Worm (Caenorhabditis elegans) whole organism, young adult: ENCODE data around the gene srbc-17.
A peak's percentile ranks its signal among the peaks of the same experiment; 100 is the strongest.

Experiments
- D2030.7 ChIP-seq: fragments of 200-800 bp; sonication (Bioruptor generic); IDR thresholded peaks from 2 replicates; pipeline ENCODE4 v1.3.6; 2022; ENCODE audit warnings: missing genetic modification reagents, missing genetic modification characterization, missing compliant biosample characterization
- F23B12.7 ChIP-seq: sonication (generic microtip); optimal IDR thresholded peaks from 2 replicates; lab custom pipeline; 2017; ENCODE audit warnings: missing genetic modification characterization, mild to moderate bottlenecking, missing compliant biosample characterization, antibody characterized with exemption, moderate library complexity; ENCODE audit not compliant: insufficient read depth
- F33H1.4 ChIP-seq: fragments of 200-800 bp; sonication (Bioruptor generic); IDR thresholded peaks from 2 replicates; pipeline ENCODE4 v1.3.6; 2022; ENCODE audit warnings: missing genetic modification reagents, missing genetic modification characterization, missing compliant biosample characterization
- F39B2.1 ChIP-seq: fragments of 200-800 bp; sonication (Bioruptor generic); IDR thresholded peaks from 2 replicates; pipeline ENCODE4 v1.3.6; 2022; ENCODE audit warnings: missing genetic modification reagents, missing genetic modification characterization, missing compliant biosample characterization
- F49E8.2 ChIP-seq: sonication (generic microtip); optimal IDR thresholded peaks from 3 replicates; lab custom pipeline; 2017; ENCODE audit warnings: missing genetic modification characterization, mild to moderate bottlenecking, missing compliant biosample characterization, antibody characterized with exemption, moderate library complexity; ENCODE audit not compliant: insufficient read depth
- F55B11.4 ChIP-seq: sonication (generic microtip); optimal IDR thresholded peaks from 2 replicates; lab custom pipeline; 2016; ENCODE audit warnings: missing compliant biosample characterization, missing genetic modification characterization, borderline replicate concordance; ENCODE audit not compliant: insufficient read depth
- T26A5.8 ChIP-seq: sonication (generic microtip); optimal IDR thresholded peaks from 2 replicates; lab custom pipeline; 2016; ENCODE audit warnings: missing genetic modification characterization, missing compliant biosample characterization
- Y79H2A.3 ChIP-seq: fragments of 200-800 bp; sonication (Bioruptor generic); conservative IDR thresholded peaks from 2 replicates; pipeline ENCODE4 v1.3.6; 2022; ENCODE audit warnings: missing genetic modification reagents, missing genetic modification characterization, missing compliant biosample characterization
- ZK185.1 ChIP-seq: sonication (generic microtip); optimal IDR thresholded peaks from 2 replicates; lab custom pipeline; 2016; ENCODE audit warnings: mild to moderate bottlenecking, missing genetic modification characterization, missing compliant biosample characterization; ENCODE audit not compliant: poor library complexity, severe bottlenecking
- attf-5 ChIP-seq: fragments of 200-800 bp; sonication (Bioruptor generic); optimal IDR thresholded peaks from 2 replicates; lab custom pipeline; 2018; ENCODE audit warnings: mild to moderate bottlenecking, missing genetic modification characterization, missing compliant biosample characterization
- bed-2 ChIP-seq: fragments of 200-800 bp; sonication (Bioruptor generic); IDR thresholded peaks from 2 replicates; pipeline ENCODE4 v1.3.6; 2022; ENCODE audit warnings: missing genetic modification reagents, missing genetic modification characterization, missing compliant biosample characterization
- ccch-3 ChIP-seq: fragments of 200-800 bp; sonication (Bioruptor generic); optimal IDR thresholded peaks from 2 replicates; lab custom pipeline; 2018; ENCODE audit warnings: mild to moderate bottlenecking, missing genetic modification characterization, missing compliant biosample characterization
- cebp-1 ChIP-seq, 2 experiments: fragments of 200-800 bp in 1 of 2; sonication (Bioruptor generic) in 1 of 2; sonication (generic microtip) in 1 of 2; IDR thresholded peaks in 1 of 2; optimal IDR thresholded peaks in 1 of 2; 2 replicates each; pipeline versions ENCODE4 v1.3.6 to Lab custom; 2017 to 2022; ENCODE audit warnings: missing compliant biosample characterization in 2 of 2, missing genetic modification characterization in 2 of 2, mild to moderate bottlenecking in 1 of 2, missing genetic modification reagents in 1 of 2, moderate library complexity in 1 of 2
- cebp-2 ChIP-seq: fragments of 200-800 bp; sonication (Bioruptor generic); IDR thresholded peaks from 2 replicates; pipeline ENCODE4 v1.3.6; 2022; ENCODE audit warnings: missing genetic modification characterization, missing compliant biosample characterization
- ceh-79 ChIP-seq: sonication (generic microtip); optimal IDR thresholded peaks from 2 replicates; lab custom pipeline; 2017; ENCODE audit warnings: mild to moderate bottlenecking, missing genetic modification characterization, missing compliant biosample characterization
- chd-7 ChIP-seq: sonication (generic microtip); optimal IDR thresholded peaks from 2 replicates; lab custom pipeline; 2016; ENCODE audit warnings: mild to moderate bottlenecking, missing genetic modification characterization, moderate library complexity, missing compliant biosample characterization
- dox-1 ChIP-seq: fragments of 200-800 bp; sonication (Bioruptor generic); IDR thresholded peaks from 2 replicates; pipeline ENCODE4 v1.3.6; 2022; ENCODE audit warnings: missing genetic modification reagents, missing genetic modification characterization, missing compliant biosample characterization
- egrh-3 ChIP-seq: fragments of 200-800 bp; sonication (Bioruptor generic); IDR thresholded peaks from 2 replicates; pipeline ENCODE4 v1.3.6; 2022; ENCODE audit warnings: missing genetic modification reagents, missing genetic modification characterization, missing compliant biosample characterization
- ets-4 ChIP-seq: fragments of 200-800 bp; sonication (Bioruptor generic); optimal IDR thresholded peaks from 2 replicates; lab custom pipeline; 2018; ENCODE audit warnings: mild to moderate bottlenecking, missing genetic modification characterization, missing compliant biosample characterization
- hmg-1.2 ChIP-seq: fragments of 200-800 bp; sonication (Bioruptor generic); IDR thresholded peaks from 2 replicates; pipeline ENCODE4 v1.3.6; 2022; ENCODE audit warnings: missing genetic modification reagents, missing genetic modification characterization, missing compliant biosample characterization
- lsy-27 ChIP-seq: sonication (generic microtip); optimal IDR thresholded peaks from 2 replicates; lab custom pipeline; 2017; ENCODE audit warnings: missing genetic modification characterization, mild to moderate bottlenecking, missing compliant biosample characterization, antibody characterized with exemption, missing genotype, borderline replicate concordance; ENCODE audit not compliant: insufficient read depth
- madf-3 ChIP-seq: fragments of 200-800 bp; sonication (Bioruptor generic); IDR thresholded peaks from 2 replicates; pipeline ENCODE4 v1.3.6; 2022; ENCODE audit warnings: missing genetic modification reagents, missing genetic modification characterization, missing compliant biosample characterization
- madf-8 ChIP-seq: fragments of 200-800 bp; sonication (Bioruptor generic); conservative IDR thresholded peaks from 2 replicates; pipeline ENCODE4 v1.3.6; 2022; ENCODE audit warnings: missing genetic modification reagents, missing genetic modification characterization, missing compliant biosample characterization
- mes-4 ChIP-seq: sonication (generic microtip); optimal IDR thresholded peaks from 2 replicates; lab custom pipeline; 2016; ENCODE audit warnings: missing genotype, missing genetic modification characterization, missing compliant biosample characterization
- nfyb-1 ChIP-seq: fragments of 200-800 bp; sonication (Bioruptor generic); IDR thresholded peaks from 2 replicates; pipeline ENCODE4 v1.3.6; 2022; ENCODE audit warnings: missing genetic modification reagents, missing genetic modification characterization, missing compliant biosample characterization
- nhr-80 ChIP-seq: sonication (generic microtip); optimal IDR thresholded peaks from 2 replicates; lab custom pipeline; 2016; ENCODE audit warnings: missing genetic modification characterization, missing compliant biosample characterization
- pha-4 ChIP-seq: fragments of 150-350 bp; sonication (generic microtip); optimal IDR thresholded peaks from 2 replicates; lab custom pipeline; 2014; ENCODE audit warnings: missing biosample characterization, missing genetic modification reagents, missing genetic modification characterization
- tbp1 ChIP-seq: fragments of 200-800 bp; sonication (Bioruptor generic); optimal IDR thresholded peaks from 2 replicates; lab custom pipeline; 2018; ENCODE audit warnings: mild to moderate bottlenecking, missing genetic modification characterization, missing compliant biosample characterization
- tbx-9 ChIP-seq: sonication (generic microtip); optimal IDR thresholded peaks from 2 replicates; lab custom pipeline; 2016; ENCODE audit warnings: borderline replicate concordance, missing genetic modification characterization, inconsistent platforms, missing compliant biosample characterization
- tlf-1 ChIP-seq: fragments of 200-800 bp; sonication (Bioruptor generic); optimal IDR thresholded peaks from 2 replicates; lab custom pipeline; 2018; ENCODE audit warnings: mild to moderate bottlenecking, missing genetic modification characterization, missing compliant biosample characterization
- xnd-1 ChIP-seq: sonication (generic microtip); optimal IDR thresholded peaks from 2 replicates; lab custom pipeline; 2016; ENCODE audit warnings: missing genotype, missing genetic modification reagents, missing genetic modification characterization, missing compliant biosample characterization
- zfh-2 ChIP-seq: fragments of 200-800 bp; sonication (Bioruptor generic); conservative IDR thresholded peaks from 2 replicates; pipeline ENCODE4 v1.3.6; 2022; ENCODE audit warnings: missing genetic modification reagents, missing genetic modification characterization, missing compliant biosample characterization
- ztf-22 ChIP-seq: fragments of 200-800 bp; sonication (Bioruptor generic); optimal IDR thresholded peaks from 2 replicates; lab custom pipeline; 2018; ENCODE audit warnings: mild to moderate bottlenecking, missing genetic modification characterization, moderate library complexity, missing compliant biosample characterization
- ztf-6 ChIP-seq: fragments of 200-800 bp; sonication (Bioruptor generic); IDR thresholded peaks from 2 replicates; pipeline ENCODE4 v1.3.6; 2022; ENCODE audit warnings: missing genetic modification reagents, missing genetic modification characterization, missing compliant biosample characterization

Gene srbc-17

ce11 chrV:2207527-2207926 is 30.0 kb downstream of the srbc-17 start:
- TF ChIP-seq nfyb-1 (GFP tag; lab: Robert Waterston, UW), result 0 out of 2 replicates have a peak, but pooled peaks have one; percentile 34
- no peak for TF ChIP-seq F49E8.2 (tag; lab: Kevin White, UChicago)
- TF ChIP-seq, all 124 proteins: peak for 1

ce11 chrV:2211936-2212335 is 34.4 kb downstream of the srbc-17 start, which contains the start of gene nhr-133:
Gene nhr-133 (minus strand): TSS chrV:2212118.
- TF ChIP-seq hmg-1.2 (GFP tag; lab: Robert Waterston, UW) (peak; percentile 43; the same call in 1 of the 2 replicates), F55B11.4 (tag; lab: Kevin White, UChicago) (no peak), attf-5 (GFP tag; lab: Kevin White, UChicago) (no peak), ztf-6 (GFP tag; lab: Robert Waterston, UW) (no peak), nhr-80 (tag; lab: Kevin White, UChicago) (peak; percentile 16), zfh-2 (GFP tag; lab: Robert Waterston, UW) (peak; percentile 47; the same call in 1 of the 2 replicates), chd-7 (tag; lab: Kevin White, UChicago) (no peak), F23B12.7 (no peak), pha-4 (tag; lab: Kevin White, UChicago) (no peak), madf-8 (GFP tag; lab: Robert Waterston, UW) (no peak), dox-1 (GFP tag; lab: Robert Waterston, UW) (no peak)

- TF ChIP-seq ets-4, result no peak
- TF ChIP-seq ccch-3 (GFP tag; lab: Kevin White, UChicago), result no peak
- TF ChIP-seq tbp1, result no peak
- no peak for TF ChIP-seq madf-3 (GFP tag; lab: Robert Waterston, UW)
- no peak for TF ChIP-seq ceh-79
- no peak for TF ChIP-seq tbx-9 (tag; lab: Kevin White, UChicago)
- no peak for TF ChIP-seq T26A5.8
- TF ChIP-seq egrh-3 (GFP tag; lab: Robert Waterston, UW), result no peak
- TF ChIP-seq F55B11.4 (tag; lab: Kevin White, UChicago), result no peak
- no peak for TF ChIP-seq Y79H2A.3 (GFP tag; lab: Robert Waterston, UW)
- peak; percentile 7 for TF ChIP-seq nhr-80 (tag; lab: Kevin White, UChicago)
- no peak for TF ChIP-seq F33H1.4 (GFP tag; lab: Robert Waterston, UW)
- no peak for TF ChIP-seq D2030.7 (GFP tag; lab: Robert Waterston, UW)
- TF ChIP-seq F39B2.1 (GFP tag; lab: Robert Waterston, UW), result no peak
- TF ChIP-seq mes-4 (tag; lab: Kevin White, UChicago), result no peak
- peak; percentile 36; the same call in 1 of the 2 replicates for TF ChIP-seq hmg-1.2 (GFP tag; lab: Robert Waterston, UW)
- no peak for TF ChIP-seq xnd-1
- no peak for TF ChIP-seq ztf-22
- TF ChIP-seq F49E8.2 (tag; lab: Kevin White, UChicago), result no peak
- no peak for TF ChIP-seq cebp-1 (GFP tag; IDR thresholded peaks at IDR 0.05; lab: Robert Waterston, UW)
- TF ChIP-seq cebp-1 (tag; optimal IDR thresholded peaks at IDR 0.05; lab: Kevin White, UChicago), result peak; percentile 52
- no peak for TF ChIP-seq tlf-1 (GFP tag; lab: Kevin White, UChicago)
- TF ChIP-seq bed-2 (GFP tag; lab: Robert Waterston, UW), result no peak
- TF ChIP-seq lsy-27, result no peak
- TF ChIP-seq cebp-2 (GFP tag; lab: Robert Waterston, UW), result no peak
- TF ChIP-seq attf-5 (GFP tag; lab: Kevin White, UChicago), result peak; percentile 8
- TF ChIP-seq ZK185.1 (tag; lab: Kevin White, UChicago), result no peak
- TF ChIP-seq, all 124 proteins: peak for 4
These were observed 37.0 kb downstream of the srbc-17 start, which contains the start of gene nhr-184 for ce11 chrV:2214428-2215038. Gene nhr-184 (minus strand): TSS chrV:2214478.
